Worm (Caenorhabditis elegans) whole organism, early embryonic: ENCODE results near the gene rgs-3.
A peak's percentile ranks its signal among the peaks of the same experiment; 100 is the strongest.

Source experiments
- B0310.2 ChIP-seq: sonication (generic microtip); optimal IDR thresholded peaks from 2 replicates; lab custom pipeline; 2016; ENCODE audit warnings: mild to moderate bottlenecking, missing genetic modification characterization, missing compliant biosample characterization
- F13C5.2 ChIP-seq: sonication (generic microtip); optimal IDR thresholded peaks from 2 replicates; lab custom pipeline; 2017; ENCODE audit warnings: mild to moderate bottlenecking, missing genetic modification characterization, inconsistent platforms, missing compliant biosample characterization
- aly-1 ChIP-seq: sonication (generic microtip); optimal IDR thresholded peaks from 2 replicates; lab custom pipeline; 2016; ENCODE audit warnings: missing genetic modification characterization, missing compliant biosample characterization
- ama-1 ChIP-seq: fragments of 150-350 bp; optimal IDR thresholded peaks from 2 replicates; lab custom pipeline; 2014
- ceh-13 ChIP-seq: fragments of 200-800 bp; sonication (Bioruptor generic); optimal IDR thresholded peaks from 2 replicates; lab custom pipeline; 2018; ENCODE audit warnings: mild to moderate bottlenecking, missing genetic modification characterization, missing compliant biosample characterization
- ceh-36 ChIP-seq: sonication (generic microtip); optimal IDR thresholded peaks from 2 replicates; lab custom pipeline; 2016; ENCODE audit warnings: missing genetic modification characterization, inconsistent platforms, missing compliant biosample characterization
- ets-7 ChIP-seq: sonication (generic microtip); optimal IDR thresholded peaks from 2 replicates; lab custom pipeline; 2016; ENCODE audit warnings: missing genotype, missing genetic modification characterization, missing compliant biosample characterization
- flt-1 ChIP-seq: fragments of 200-800 bp; sonication (Bioruptor generic); IDR thresholded peaks from 2 replicates; pipeline ENCODE4 v1.3.6; 2022; ENCODE audit warnings: missing genetic modification characterization, missing compliant biosample characterization
- hmbx-1 ChIP-seq: sonication (generic microtip); optimal IDR thresholded peaks from 2 replicates; lab custom pipeline; 2016; ENCODE audit warnings: mild to moderate bottlenecking, missing genetic modification characterization, missing compliant biosample characterization
- hmg-4 ChIP-seq: fragments of 200-800 bp; sonication (Bioruptor generic); optimal IDR thresholded peaks from 2 replicates; lab custom pipeline; 2018; ENCODE audit warnings: mild to moderate bottlenecking, missing genetic modification characterization, missing compliant biosample characterization
- hnd-1 ChIP-seq: sonication (generic microtip); optimal IDR thresholded peaks from 2 replicates; lab custom pipeline; 2016; ENCODE audit warnings: missing genetic modification characterization, missing compliant biosample characterization
- pes-1 ChIP-seq: fragments of 200-800 bp; sonication (Bioruptor generic); IDR thresholded peaks from 2 replicates; pipeline ENCODE4 v1.3.6; 2022; ENCODE audit warnings: missing genetic modification reagents, missing genetic modification characterization, missing compliant biosample characterization
- scrt-1 ChIP-seq: fragments of 200-800 bp; sonication (Bioruptor generic); IDR thresholded peaks from 2 replicates; pipeline ENCODE4 v1.3.6; 2022; ENCODE audit warnings: missing genetic modification characterization, missing compliant biosample characterization
- sea-1 ChIP-seq: fragments of 200-800 bp; sonication (Bioruptor generic); conservative IDR thresholded peaks from 2 replicates; pipeline ENCODE4 v1.3.6; 2022; ENCODE audit warnings: missing genetic modification characterization, missing compliant biosample characterization
- tbx-11 ChIP-seq: fragments of 200-800 bp; sonication (Bioruptor generic); IDR thresholded peaks from 2 replicates; pipeline ENCODE4 v1.3.6; 2022; ENCODE audit warnings: missing genetic modification characterization, missing compliant biosample characterization
- tbx-37 ChIP-seq: fragments of 200-800 bp; sonication (Bioruptor generic); conservative IDR thresholded peaks from 2 replicates; pipeline ENCODE4 v1.3.6; 2022; ENCODE audit warnings: missing genetic modification reagents, missing genetic modification characterization, missing compliant biosample characterization
- tra-4 ChIP-seq: sonication (generic microtip); optimal IDR thresholded peaks from 2 replicates; lab custom pipeline; 2017; ENCODE audit warnings: missing genetic modification characterization, missing compliant biosample characterization

rgs-3 gene

DNA sequence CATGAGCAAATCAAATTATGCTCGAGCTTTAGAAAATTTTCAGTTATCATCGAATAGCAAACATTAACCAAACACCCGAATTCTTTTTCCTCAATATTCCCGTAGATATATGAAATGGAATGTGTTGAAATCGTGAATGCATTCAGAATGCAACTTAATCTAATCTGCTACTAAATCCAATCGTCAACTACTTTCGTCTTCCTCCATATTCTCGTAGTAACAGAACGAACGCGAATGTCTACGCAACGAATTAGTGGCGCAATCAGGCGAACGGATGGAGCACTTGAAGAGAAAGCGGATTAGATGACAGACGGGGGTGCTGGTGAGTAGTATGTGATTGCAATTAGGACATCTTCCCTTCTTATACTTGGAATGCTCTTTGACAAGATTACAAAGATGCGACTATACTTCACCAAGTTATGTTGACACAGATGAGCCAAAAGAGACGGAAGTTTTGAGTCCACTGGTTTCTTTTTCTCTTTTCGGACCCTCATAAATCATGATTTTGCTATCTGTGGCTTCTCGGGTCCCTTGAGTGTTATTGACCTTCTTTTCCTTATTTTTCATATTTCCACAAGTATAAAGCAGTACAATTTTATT lies 14.3 kb downstream of the rgs-3 start:
- TF ChIP-seq pes-1 (GFP tag; lab: Robert Waterston, UW) (no peak), sea-1 (no peak), tbx-37 (no peak), ceh-36 (tag; lab: Kevin White, UChicago) (peak; percentile 41), ceh-13 (GFP tag; lab: Kevin White, UChicago) (no peak)

DNA sequence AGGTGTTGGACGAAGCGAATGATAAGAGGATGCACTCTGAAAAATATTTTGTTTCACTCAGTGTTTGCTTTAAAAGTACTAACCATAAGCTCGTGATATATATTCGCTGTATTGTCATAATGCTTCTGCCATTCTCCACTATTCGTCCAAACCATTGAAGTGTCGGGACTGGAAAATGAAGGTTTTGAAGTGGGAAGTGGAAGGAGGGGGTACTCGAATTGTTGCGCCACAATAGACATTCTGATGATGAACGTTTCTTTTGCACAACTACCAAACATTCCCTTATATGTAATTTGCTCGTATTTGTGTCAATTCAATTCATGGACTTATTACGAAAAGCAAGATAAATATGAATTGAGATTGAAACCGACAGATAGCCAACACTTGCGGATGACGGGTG lies 15.7 kb downstream of the rgs-3 start:
- TF ChIP-seq ets-7 (tag; lab: Kevin White, UChicago): no peak
- TF ChIP-seq F13C5.2 (tag; lab: Kevin White, UChicago): no peak

DNA sequence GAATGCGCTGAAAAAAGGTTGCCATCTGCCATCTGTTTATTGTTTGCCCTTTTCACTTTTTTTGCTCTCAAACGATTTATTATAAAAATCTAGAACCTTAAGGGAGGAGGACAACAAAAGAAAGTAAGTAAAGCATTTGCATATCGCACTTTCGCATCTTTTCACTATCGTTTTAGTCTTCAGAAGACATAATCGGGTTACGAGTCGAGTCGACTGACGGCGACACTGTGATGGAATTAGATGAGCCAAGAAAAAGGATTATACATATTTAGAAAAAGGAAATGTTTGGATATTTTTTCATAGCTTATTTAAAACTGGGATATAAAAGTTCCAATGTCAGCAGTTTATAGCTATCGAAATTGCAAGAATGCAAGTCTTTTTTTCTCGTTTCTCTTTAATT lies 17.1 kb downstream of the rgs-3 start:
- TF ChIP-seq hnd-1 (tag; lab: Kevin White, UChicago): no peak

DNA sequence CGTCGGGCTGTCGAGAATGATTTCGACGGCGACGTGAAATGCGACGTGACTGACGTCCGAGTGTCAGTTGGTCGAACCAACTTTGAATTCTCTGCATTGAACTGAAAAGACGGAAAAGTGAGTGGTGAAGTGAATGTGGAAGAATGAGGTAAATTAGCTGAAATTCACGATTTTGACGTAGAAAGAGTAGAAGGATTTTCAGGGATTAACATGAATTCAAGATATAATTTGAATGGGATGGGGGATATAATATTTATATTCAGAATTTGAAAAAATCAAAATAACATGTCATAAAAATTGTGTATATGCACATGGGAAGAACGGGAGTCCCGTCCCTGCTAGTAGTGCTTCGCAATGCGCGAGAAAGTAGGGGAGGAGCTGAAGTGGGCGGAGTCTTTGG lies 18.6 kb downstream of the rgs-3 start, which contains the start of gene C29H12.6:
Gene C29H12.6, minus strand, starts transcription at position 101 of the 400 bp plus-strand sequence.
- no peak for TF ChIP-seq tbx-37
- no peak for TF ChIP-seq ets-7 (tag; lab: Kevin White, UChicago)
- no peak for TF ChIP-seq scrt-1 (GFP tag; lab: Robert Waterston, UW)
- TF ChIP-seq ceh-36 (tag; lab: Kevin White, UChicago): peak; percentile 66

DNA sequence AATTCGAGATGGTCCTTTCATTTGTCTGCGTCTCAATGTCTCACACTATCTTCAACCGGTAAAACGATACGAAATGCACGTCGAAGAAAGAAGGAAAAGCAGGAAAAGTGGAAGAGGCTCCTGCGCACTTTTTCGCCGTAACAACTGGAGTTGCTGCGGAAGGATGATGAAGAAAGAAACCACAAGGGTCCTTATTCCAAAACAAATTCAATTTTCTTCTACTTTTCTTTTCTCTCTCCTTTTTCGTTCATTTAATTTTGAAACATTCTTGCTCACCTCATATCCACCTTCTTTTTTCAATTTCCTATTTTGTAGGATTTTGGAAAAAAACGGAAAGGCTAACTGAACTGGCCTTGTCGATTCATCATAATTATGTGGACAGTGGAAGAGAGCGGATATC lies 20.9 kb downstream of the rgs-3 start:
- no peak for TF ChIP-seq hmg-4
- TF ChIP-seq pes-1 (GFP tag; lab: Robert Waterston, UW): no peak
- no peak for TF ChIP-seq B0310.2 (tag; lab: Kevin White, UChicago)
- TF ChIP-seq ama-1 (lab: Kevin White, UChicago): no peak
- no peak for TF ChIP-seq tbx-11 (GFP tag; lab: Robert Waterston, UW)
- TF ChIP-seq ets-7 (tag; lab: Kevin White, UChicago): no peak
- TF ChIP-seq tbx-37: no peak
- no peak for TF ChIP-seq hnd-1 (tag; lab: Kevin White, UChicago)
- TF ChIP-seq aly-1 (tag; lab: Kevin White, UChicago): no peak
- TF ChIP-seq sea-1: no peak
- TF ChIP-seq ceh-36 (tag; lab: Kevin White, UChicago): no peak
- no peak for TF ChIP-seq hmbx-1 (tag; lab: Kevin White, UChicago)
- no peak for TF ChIP-seq tra-4 (tag; lab: Kevin White, UChicago)
- no peak for TF ChIP-seq ceh-13 (GFP tag; lab: Kevin White, UChicago)
- TF ChIP-seq flt-1: no peak
- no peak for TF ChIP-seq scrt-1 (GFP tag; lab: Robert Waterston, UW)
- no peak for TF ChIP-seq F13C5.2 (tag; lab: Kevin White, UChicago)

DNA sequence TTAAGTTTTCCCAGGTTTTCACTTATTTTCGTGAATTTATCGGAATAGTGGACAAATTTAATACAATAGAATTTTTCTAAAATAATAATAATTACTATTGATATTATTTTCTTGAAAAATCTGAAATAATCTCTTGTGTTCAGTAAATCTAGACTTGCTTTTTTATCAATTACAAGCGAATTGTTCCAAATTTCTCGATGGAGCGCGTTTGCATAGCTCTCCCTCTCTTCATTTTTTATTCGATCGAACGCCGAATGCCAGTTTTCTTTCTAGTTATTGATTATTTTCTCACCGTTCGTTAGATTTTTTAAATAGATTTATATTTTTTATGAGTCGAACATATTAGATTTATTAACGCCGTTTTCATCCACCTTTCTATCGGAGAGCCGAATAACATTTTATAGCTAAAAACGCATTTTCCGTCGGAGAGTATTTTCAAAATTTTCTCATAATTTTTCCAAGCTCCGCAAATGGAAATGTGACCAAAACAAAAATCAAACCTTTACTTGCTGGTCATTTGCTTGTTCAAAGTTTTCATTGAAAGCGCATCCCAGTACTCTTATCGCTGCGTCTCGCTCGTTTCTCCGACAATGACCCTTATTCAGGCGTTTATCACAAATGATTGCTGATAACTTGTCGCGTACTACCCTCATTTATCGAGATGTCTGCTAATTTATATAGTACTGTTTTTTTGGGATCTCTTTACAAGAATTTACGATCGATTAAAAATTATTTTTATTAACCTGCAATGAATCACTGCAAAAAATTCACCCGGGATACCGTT lies 23.2 kb downstream of the rgs-3 start:
- no peak for TF ChIP-seq aly-1 (tag; lab: Kevin White, UChicago)
- no peak for TF ChIP-seq tbx-11 (GFP tag; lab: Robert Waterston, UW)
- no peak for TF ChIP-seq tra-4 (tag; lab: Kevin White, UChicago)
- TF ChIP-seq flt-1: no peak
- TF ChIP-seq hmg-4: no peak
- no peak for TF ChIP-seq hnd-1 (tag; lab: Kevin White, UChicago)
- TF ChIP-seq ceh-36 (tag; lab: Kevin White, UChicago): no peak
- no peak for TF ChIP-seq hmbx-1 (tag; lab: Kevin White, UChicago)
- TF ChIP-seq F13C5.2 (tag; lab: Kevin White, UChicago): no peak
- no peak for TF ChIP-seq ama-1 (lab: Kevin White, UChicago)
- no peak for TF ChIP-seq ceh-13 (GFP tag; lab: Kevin White, UChicago)
- TF ChIP-seq ets-7 (tag; lab: Kevin White, UChicago): no peak
- TF ChIP-seq scrt-1 (GFP tag; lab: Robert Waterston, UW): no peak
- no peak for TF ChIP-seq sea-1
- no peak for TF ChIP-seq B0310.2 (tag; lab: Kevin White, UChicago)
- TF ChIP-seq pes-1 (GFP tag; lab: Robert Waterston, UW): no peak
- no peak for TF ChIP-seq tbx-37

DNA sequence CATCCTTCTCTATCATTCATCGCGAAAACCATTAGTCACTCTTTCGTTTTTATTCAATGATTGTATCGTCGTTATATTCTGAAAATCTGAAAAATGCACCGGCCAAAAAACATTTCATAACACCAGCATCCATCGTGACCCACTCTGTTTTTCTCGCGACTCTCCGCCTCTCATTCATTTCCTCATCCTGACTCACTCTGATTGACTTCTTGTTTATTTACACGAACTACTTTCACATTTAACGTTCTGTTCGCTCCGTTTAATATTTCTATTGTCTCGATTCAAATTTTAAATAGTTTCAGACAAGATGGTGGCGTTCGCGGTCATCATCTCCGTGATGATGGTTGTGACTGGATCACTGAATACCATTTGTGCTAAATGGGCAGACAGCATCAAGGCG lies 23.9 kb downstream of the rgs-3 start, which contains the start of gene C29H12.2:
Gene C29H12.2, plus strand, starts transcription at position 297 of the 400 bp plus-strand sequence.
- no peak for TF ChIP-seq tra-4 (tag; lab: Kevin White, UChicago)
- no peak for TF ChIP-seq sea-1
- TF ChIP-seq hnd-1 (tag; lab: Kevin White, UChicago): no peak
- TF ChIP-seq pes-1 (GFP tag; lab: Robert Waterston, UW): no peak
- no peak for TF ChIP-seq F13C5.2 (tag; lab: Kevin White, UChicago)
- no peak for TF ChIP-seq ceh-13 (GFP tag; lab: Kevin White, UChicago)
- no peak for TF ChIP-seq tbx-37
- TF ChIP-seq tbx-11 (GFP tag; lab: Robert Waterston, UW): no peak

DNA sequence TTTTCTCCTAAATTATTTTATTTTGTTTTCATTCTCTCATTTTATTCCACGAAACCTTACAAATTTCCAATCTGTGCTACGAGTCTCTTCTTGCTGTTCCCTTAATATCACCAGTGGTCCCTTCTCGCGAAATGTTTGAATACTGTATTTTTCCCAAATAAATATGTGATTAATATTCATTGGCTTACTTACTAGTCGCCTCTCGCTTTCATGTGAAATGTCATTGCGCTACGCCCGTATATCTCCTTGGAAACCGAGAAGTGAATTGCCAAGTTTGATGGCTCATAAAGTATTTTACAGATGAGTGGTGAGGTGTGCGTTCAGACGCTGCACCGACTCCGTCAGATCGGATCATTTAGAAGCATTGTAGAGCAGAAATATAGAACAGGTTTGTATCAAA lies 25.7 kb downstream of the rgs-3 start, which contains the start of gene rars-2:
Gene rars-2, plus strand, starts transcription at position 301 of the 400 bp plus-strand sequence.
- TF ChIP-seq aly-1 (tag; lab: Kevin White, UChicago): no peak
- no peak for TF ChIP-seq tbx-37
- TF ChIP-seq hnd-1 (tag; lab: Kevin White, UChicago): no peak
- TF ChIP-seq ets-7 (tag; lab: Kevin White, UChicago): no peak
- no peak for TF ChIP-seq ceh-36 (tag; lab: Kevin White, UChicago)
- no peak for TF ChIP-seq hmbx-1 (tag; lab: Kevin White, UChicago)
- TF ChIP-seq ama-1 (lab: Kevin White, UChicago): no peak
- TF ChIP-seq sea-1: no peak
- no peak for TF ChIP-seq F13C5.2 (tag; lab: Kevin White, UChicago)
- TF ChIP-seq pes-1 (GFP tag; lab: Robert Waterston, UW): no peak
- no peak for TF ChIP-seq flt-1
